Fruit fly (Drosophila melanogaster): ENCODE data around the gene CG1578.

Gene CG1578

dm6 chrX:11854758-11855465 is 38.6 kb upstream of the CG1578 start, which contains the start of the genes CG10347 and ATP7 (continued):
- TF ChIP-seq pfk (GFP tag; optimal IDR thresholded peaks at IDR 0.05) = no peak
- TF ChIP-seq stc (GFP tag; IDR thresholded peaks at IDR 0.05) = no peak
- TF ChIP-seq CG5245 (GFP tag; optimal IDR thresholded peaks at IDR 0.05) = no peak
- TF ChIP-seq CG34376 (GFP tag; optimal IDR thresholded peaks at IDR 0.05) = peak; percentile 33
- TF ChIP-seq tap (tag; optimal IDR thresholded peaks at IDR 0.05) = no peak
- no peak for TF ChIP-seq esg (GFP tag; conservative IDR thresholded peaks at IDR 0.05)
- TF ChIP-seq gem (tag; optimal IDR thresholded peaks at IDR 0.05) = peak; percentile 49
- TF ChIP-seq Lim3 (GFP tag; IDR thresholded peaks at IDR 0.05) = no peak
- no peak for TF ChIP-seq oc (tag; optimal IDR thresholded peaks at IDR 0.05)
- no peak for TF ChIP-seq lmd (GFP tag; IDR thresholded peaks at IDR 0.05)
- TF ChIP-seq sd (tag; optimal IDR thresholded peaks at IDR 0.05) = peak; percentile 11
- no peak for TF ChIP-seq CG13123 (GFP tag; optimal IDR thresholded peaks at IDR 0.05)
- peak; percentile 15 for TF ChIP-seq ewg (GFP tag; optimal IDR thresholded peaks at IDR 0.05)
- TF ChIP-seq kni (GFP tag; optimal IDR thresholded peaks at IDR 0.05) = no peak
- peak; percentile 46 for TF ChIP-seq CG1603 (tag; optimal IDR thresholded peaks at IDR 0.05)
- TF ChIP-seq zen (tag; optimal IDR thresholded peaks at IDR 0.05) = no peak
- TF ChIP-seq Gsc (GFP tag; IDR thresholded peaks at IDR 0.05) = no peak
- peak; percentile 66 for TF ChIP-seq row (GFP tag; IDR thresholded peaks at IDR 0.05)
- peak; percentile 95 for TF ChIP-seq CG34224 (GFP tag; IDR thresholded peaks at IDR 0.05; ENCODE audit: partially characterized antibody)
- no peak for TF ChIP-seq TFAM (GFP tag; optimal IDR thresholded peaks at IDR 0.05)
- TF ChIP-seq usp (GFP tag; optimal IDR thresholded peaks at IDR 0.05) = no peak
- TF ChIP-seq nmo (GFP tag; optimal IDR thresholded peaks at IDR 0.05) = peak; percentile 47
- TF ChIP-seq zfh1 (GFP tag; IDR thresholded peaks at IDR 0.05) = no peak
- TF ChIP-seq CG2120 (GFP tag; optimal IDR thresholded peaks at IDR 0.05) = peak; percentile 62
- TF ChIP-seq CG43689 (GFP tag; IDR thresholded peaks at IDR 0.05) = no peak
- peak; percentile 55 for TF ChIP-seq HLH54F (GFP tag; optimal IDR thresholded peaks at IDR 0.05)
- TF ChIP-seq gcm (GFP tag; optimal IDR thresholded peaks at IDR 0.05) = peak; percentile 4
- TF ChIP-seq CG8478 (optimal IDR thresholded peaks at IDR 0.05) = no peak
- peak; percentile 75 for TF ChIP-seq CG7963 (GFP tag; IDR thresholded peaks at IDR 0.05; ENCODE audit: partially characterized antibody)
- TF ChIP-seq z (GFP tag; IDR thresholded peaks at IDR 0.05) = no peak
- TF ChIP-seq CG34422 (GFP tag; IDR thresholded peaks at IDR 0.05) = peak; percentile 17; the same call in 1 of the 3 replicates
- TF ChIP-seq luna (GFP tag; optimal IDR thresholded peaks at IDR 0.05) = no peak
- no peak for TF ChIP-seq CG32532 (GFP tag; IDR thresholded peaks at IDR 0.05)
- TF ChIP-seq cato (GFP tag; optimal IDR thresholded peaks at IDR 0.05; ENCODE audit: borderline replicate concordance) = no peak
- no peak for TF ChIP-seq CG8290 (GFP tag; optimal IDR thresholded peaks at IDR 0.05)
- peak in 1 of 2 experiments; percentile 35 for TF ChIP-seq CG8290 (tag; optimal IDR thresholded peaks at IDR 0.05)
- TF ChIP-seq ssp (GFP tag; IDR thresholded peaks at IDR 0.05) = no peak
- peak; percentile 10 for TF ChIP-seq CG1602 (GFP tag; optimal IDR thresholded peaks at IDR 0.05)
- no peak for TF ChIP-seq cg (GFP tag; optimal IDR thresholded peaks at IDR 0.05)
- TF ChIP-seq Usf (GFP tag; optimal IDR thresholded peaks at IDR 0.05) = no peak
- no peak for TF ChIP-seq otp (GFP tag; IDR thresholded peaks at IDR 0.05)
- no peak for TF ChIP-seq CG18764 (GFP tag; optimal IDR thresholded peaks at IDR 0.05)
- TF ChIP-seq bbx (GFP tag; IDR thresholded peaks at IDR 0.05; ENCODE audit: partially characterized antibody) = peak; percentile 84
- no peak for TF ChIP-seq ap (GFP tag; IDR thresholded peaks at IDR 0.05)
- TF ChIP-seq Nf-YB (GFP tag; optimal IDR thresholded peaks at IDR 0.05) = no peak
- no peak for TF ChIP-seq CG9609 (GFP tag; optimal IDR thresholded peaks at IDR 0.05)
- TF ChIP-seq Antp (GFP tag; optimal IDR thresholded peaks at IDR 0.05) = no peak
- peak; percentile 23 for TF ChIP-seq CG4617 (GFP tag; optimal IDR thresholded peaks at IDR 0.05; ENCODE audit: borderline replicate concordance)
- TF ChIP-seq CG6854 (GFP tag; optimal IDR thresholded peaks at IDR 0.05) = no peak
- no peak for TF ChIP-seq NfI (GFP tag; optimal IDR thresholded peaks at IDR 0.05)
- peak; percentile 53 for TF ChIP-seq Dp (GFP tag; optimal IDR thresholded peaks at IDR 0.05)

Data from whole organism, embryonic.